Fruit fly (Drosophila melanogaster): Measurements from ENCODE around the gene mtSSB.

The mtSSB gene

DNA sequence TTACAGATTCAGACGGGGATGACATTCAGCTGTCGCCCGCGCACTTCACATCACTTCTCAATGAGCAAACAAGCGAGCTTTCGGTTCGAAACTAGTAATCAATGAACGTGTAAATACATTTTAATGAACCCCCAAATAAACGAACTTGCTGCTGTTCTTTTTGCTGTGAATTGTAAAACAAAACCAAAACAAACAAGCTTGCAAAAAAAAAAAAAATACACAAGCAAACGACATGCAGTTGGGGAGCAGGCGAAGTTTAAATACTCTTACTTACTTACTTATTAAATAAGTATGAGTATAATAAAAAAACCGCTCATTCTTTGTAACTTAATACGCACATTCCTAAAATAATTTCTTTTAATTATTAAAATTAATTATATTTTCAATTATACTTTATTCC is 50.8 kb downstream of the mtSSB start (continued):
- TF ChIP-seq Hr38 (GFP tag; optimal IDR thresholded peaks at IDR 0.05) (no peak), CG11294 (GFP tag; IDR thresholded peaks at IDR 0.05) (no peak), CG10631 (GFP tag; optimal IDR thresholded peaks at IDR 0.05) (peak; percentile 43), esn (GFP tag; optimal IDR thresholded peaks at IDR 0.05) (peak; percentile 48), cyc (GFP tag; optimal IDR thresholded peaks at IDR 0.05) (no peak), CG8119 (GFP tag; IDR thresholded peaks at IDR 0.05) (peak; percentile 50; the same call in 2 of the 3 replicates), Ets96B (tag; optimal IDR thresholded peaks at IDR 0.05) (no peak), CG7368 (GFP tag; optimal IDR thresholded peaks at IDR 0.05) (no peak), CG15336 (GFP tag; IDR thresholded peaks at IDR 0.05) (peak; percentile 73), Hr4 (GFP tag; optimal IDR thresholded peaks at IDR 0.05) (no peak), Gug (GFP tag; IDR thresholded peaks at IDR 0.05) (no peak), topi (GFP tag; optimal IDR thresholded peaks at IDR 0.05) (peak; percentile 38), CG8319 (GFP tag; optimal IDR thresholded peaks at IDR 0.05) (no peak), CG3919 (GFP tag; optimal IDR thresholded peaks at IDR 0.05) (peak; percentile 39), CG11762 (GFP tag; optimal IDR thresholded peaks at IDR 0.05; ENCODE audit: insufficient read depth) (peak; percentile 10), lz (GFP tag; optimal IDR thresholded peaks at IDR 0.05) (peak; percentile 20), Eip75B (GFP tag; optimal IDR thresholded peaks at IDR 0.05) (no peak), Blimp-1 (GFP tag; optimal IDR thresholded peaks at IDR 0.05) (no peak), vri (GFP tag; optimal IDR thresholded peaks at IDR 0.05) (peak; percentile 77), dac (GFP tag; optimal IDR thresholded peaks at IDR 0.05) (no peak), Met (GFP tag; optimal IDR thresholded peaks at IDR 0.05) (peak; percentile 23), CG34406 (GFP tag; optimal IDR thresholded peaks at IDR 0.05) (peak; percentile 59), CG6163 (GFP tag; IDR thresholded peaks at IDR 0.05) (peak; percentile 81), CG6854 (GFP tag; optimal IDR thresholded peaks at IDR 0.05) (peak; percentile 6), dsx (GFP tag; optimal IDR thresholded peaks at IDR 0.05; ENCODE audit: poor library complexity, severe bottlenecking) (no peak), CG9139 (GFP tag; optimal IDR thresholded peaks at IDR 0.05) (no peak), Sox15 (GFP tag; optimal IDR thresholded peaks at IDR 0.05) (no peak), Smox (GFP tag; optimal IDR thresholded peaks at IDR 0.05) (no peak), net (GFP tag; optimal IDR thresholded peaks at IDR 0.05) (peak; percentile 62), CG6792 (GFP tag; optimal IDR thresholded peaks at IDR 0.05) (peak; percentile 23)
